Fruit fly (Drosophila melanogaster) whole organism, wandering third instar larva: Measurements from ENCODE around the gene CG43938.

Source experiments
- Abd-B ChIP-seq: fragments of >200 bp; optimal IDR thresholded peaks from 2 replicates; lab custom pipeline; 2017; ENCODE audit warnings: missing biosample characterization, missing genetic modification characterization
- CG32264 ChIP-seq: fragments of 200-800 bp; sonication (Bioruptor generic); optimal IDR thresholded peaks from 2 replicates; lab custom pipeline; 2016; ENCODE audit warnings: missing biosample characterization, missing genetic modification characterization
- CG9705 ChIP-seq: fragments of 200-800 bp; sonication (Bioruptor generic); optimal IDR thresholded peaks from 2 replicates; lab custom pipeline; 2018; ENCODE audit warnings: missing biosample characterization, mild to moderate bottlenecking, missing genetic modification characterization
- CrebA ChIP-seq: fragments of 200-800 bp; sonication (Bioruptor generic); optimal IDR thresholded peaks from 2 replicates; lab custom pipeline; 2016; ENCODE audit warnings: missing biosample characterization, mild to moderate bottlenecking, missing genetic modification characterization, borderline replicate concordance
- Dfd ChIP-seq: fragments of >200 bp; optimal IDR thresholded peaks from 2 replicates; lab custom pipeline; 2017; ENCODE audit warnings: missing biosample characterization, missing genetic modification characterization
- Dif ChIP-seq: fragments of 200-275, 200-300 bp; sonication (Bioruptor generic); optimal IDR thresholded peaks from 2 replicates; lab custom pipeline; 2018; ENCODE audit warnings: missing biosample characterization, missing genetic modification characterization; ENCODE audit not compliant: partially characterized antibody
- GATAd ChIP-seq: sonication (Bioruptor generic); optimal IDR thresholded peaks from 2 replicates; lab custom pipeline; 2016; ENCODE audit warnings: missing biosample characterization, missing genetic modification characterization
- HLH106 ChIP-seq: fragments of 200-800 bp; optimal IDR thresholded peaks from 3 replicates; lab custom pipeline; 2019; ENCODE audit warnings: missing biosample characterization, mild to moderate bottlenecking, missing genetic modification characterization, moderate library complexity
- Hnf4 ChIP-seq: fragments of 200-800 bp; sonication (Bioruptor generic); optimal IDR thresholded peaks from 2 replicates; lab custom pipeline; 2016; ENCODE audit warnings: missing biosample characterization, mild to moderate bottlenecking, missing genetic modification characterization
- Hr78 ChIP-seq: fragments of >200 bp; optimal IDR thresholded peaks from 2 replicates; lab custom pipeline; 2017; ENCODE audit warnings: missing biosample characterization, missing genetic modification characterization
- Hr83 ChIP-seq: fragments of 200-300 bp; sonication (Bioruptor generic); optimal IDR thresholded peaks from 2 replicates; lab custom pipeline; 2016; ENCODE audit warnings: missing biosample characterization, mild to moderate bottlenecking, missing genetic modification characterization, moderate library complexity; ENCODE audit not compliant: poor library complexity, severe bottlenecking
- Jra ChIP-seq: sonication (Bioruptor generic); optimal IDR thresholded peaks from 2 replicates; lab custom pipeline; 2016; ENCODE audit warnings: missing biosample characterization, missing genetic modification characterization
- Mio ChIP-seq: sonication (Bioruptor generic); optimal IDR thresholded peaks from 2 replicates; lab custom pipeline; 2016; ENCODE audit warnings: missing biosample characterization, missing genetic modification characterization
- Myc ChIP-seq: fragments of >200 bp; optimal IDR thresholded peaks from 2 replicates; lab custom pipeline; 2017
- N ChIP-seq: fragments of >200 bp; optimal IDR thresholded peaks from 2 replicates; lab custom pipeline; 2018; ENCODE audit warnings: missing biosample characterization, missing external identifiers, missing genetic modification characterization
- OdsH ChIP-seq: fragments of 200-800 bp; sonication (Bioruptor generic); optimal IDR thresholded peaks from 2 replicates; lab custom pipeline; 2016; ENCODE audit warnings: missing biosample characterization, mild to moderate bottlenecking, missing genetic modification characterization
- Rel ChIP-seq, 2 experiments: fragments of 200-800 bp; sonication (Bioruptor generic) in 1 of 2; optimal IDR thresholded peaks; 2 replicates in 1 of 2; 3 replicates in 1 of 2; lab custom pipeline; 2016 to 2019; ENCODE audit warnings: mild to moderate bottlenecking in 2 of 2, missing biosample characterization in 2 of 2, missing genetic modification characterization in 2 of 2, moderate library complexity in 1 of 2
- Sp1 ChIP-seq: fragments of 200-800 bp; sonication (Bioruptor generic); optimal IDR thresholded peaks from 3 replicates; lab custom pipeline; 2019; ENCODE audit warnings: missing biosample characterization, mild to moderate bottlenecking, missing genetic modification characterization, moderate library complexity
- Vsx2 ChIP-seq: fragments of 200-300, 225-300 bp; sonication (Bioruptor generic); optimal IDR thresholded peaks from 2 replicates; lab custom pipeline; 2018; ENCODE audit warnings: missing biosample characterization, missing genetic modification characterization; ENCODE audit not compliant: partially characterized antibody
- br ChIP-seq: fragments of 200-800 bp; sonication (Bioruptor generic); optimal IDR thresholded peaks from 2 replicates; lab custom pipeline; 2016; ENCODE audit warnings: missing biosample characterization, missing genetic modification characterization
- brk ChIP-seq: fragments of 200-800 bp; sonication (Bioruptor generic); optimal IDR thresholded peaks from 2 replicates; lab custom pipeline; 2016; ENCODE audit warnings: missing biosample characterization, mild to moderate bottlenecking, missing genetic modification characterization
- dl ChIP-seq, 2 experiments: fragments of 175-275, 200-275 bp in 1 of 2; fragments of 200-275 bp in 1 of 2; sonication (Bioruptor generic); optimal IDR thresholded peaks; lab custom pipeline; 2018; ENCODE audit warnings: mild to moderate bottlenecking in 2 of 2, missing biosample characterization in 2 of 2, missing genetic modification characterization in 2 of 2, moderate library complexity in 2 of 2; ENCODE audit not compliant: partially characterized antibody in 2 of 2, insufficient read depth in 1 of 2
- dmrt93B ChIP-seq: fragments of 200-800 bp; sonication (Bioruptor generic); optimal IDR thresholded peaks from 2 replicates; lab custom pipeline; 2018; ENCODE audit warnings: missing biosample characterization, mild to moderate bottlenecking, missing genetic modification characterization
- dsf ChIP-seq: sonication (Bioruptor generic); optimal IDR thresholded peaks from 2 replicates; lab custom pipeline; 2016; ENCODE audit warnings: missing biosample characterization, missing genetic modification characterization, borderline replicate concordance
- ey ChIP-seq: fragments of 200-800 bp; sonication (Bioruptor generic); optimal IDR thresholded peaks from 2 replicates; lab custom pipeline; 2016; ENCODE audit warnings: missing biosample characterization, missing genetic modification characterization
- foxo ChIP-seq, 2 experiments: fragments of 200-800 bp; sonication (Bioruptor generic); optimal IDR thresholded peaks; 2 replicates in 1 of 2; 3 replicates in 1 of 2; lab custom pipeline; 2016 to 2017; ENCODE audit warnings: missing biosample characterization in 2 of 2, missing genetic modification characterization in 2 of 2
- fru ChIP-seq: fragments of 200-800 bp; sonication (Bioruptor generic); optimal IDR thresholded peaks from 3 replicates; lab custom pipeline; 2016; ENCODE audit warnings: missing biosample characterization, mild to moderate bottlenecking, missing genetic modification characterization
- h ChIP-seq: fragments of 200-800 bp; sonication (Bioruptor generic); optimal IDR thresholded peaks from 3 replicates; lab custom pipeline; 2016; ENCODE audit warnings: missing biosample characterization, mild to moderate bottlenecking, missing genetic modification characterization
- jim ChIP-seq: fragments of 175-275, 200-325 bp; sonication (Bioruptor generic); optimal IDR thresholded peaks from 2 replicates; lab custom pipeline; 2016; ENCODE audit warnings: missing biosample characterization, mild to moderate bottlenecking, missing genetic modification characterization
- lola ChIP-seq: fragments of >200 bp; optimal IDR thresholded peaks from 2 replicates; lab custom pipeline; 2017; ENCODE audit warnings: missing biosample characterization, missing genetic modification characterization
- pan ChIP-seq: fragments of >200 bp; optimal IDR thresholded peaks from 2 replicates; lab custom pipeline; 2017
- psq ChIP-seq: fragments of 200-800 bp; sonication (Bioruptor generic); optimal IDR thresholded peaks from 3 replicates; lab custom pipeline; 2017; ENCODE audit warnings: missing biosample characterization, mild to moderate bottlenecking, missing genetic modification characterization, moderate library complexity
- rgr ChIP-seq: fragments of 200-800 bp; sonication (Bioruptor generic); optimal IDR thresholded peaks from 3 replicates; lab custom pipeline; 2016; ENCODE audit warnings: missing biosample characterization, mild to moderate bottlenecking, missing genetic modification characterization
- sage ChIP-seq: fragments of 200-800 bp; sonication (Bioruptor generic); optimal IDR thresholded peaks from 2 replicates; lab custom pipeline; 2016; ENCODE audit warnings: missing biosample characterization, mild to moderate bottlenecking, missing genetic modification characterization
- sv ChIP-seq: fragments of 200-800 bp; sonication (Bioruptor generic); optimal IDR thresholded peaks from 3 replicates; lab custom pipeline; 2016; ENCODE audit warnings: missing biosample characterization, missing genetic modification characterization
- tai ChIP-seq: sonication (Bioruptor generic); optimal IDR thresholded peaks from 2 replicates; lab custom pipeline; 2016; ENCODE audit warnings: missing biosample characterization, missing genetic modification characterization
- usp ChIP-seq: fragments of >200 bp; optimal IDR thresholded peaks from 2 replicates; lab custom pipeline; 2017; ENCODE audit warnings: missing biosample characterization, missing genetic modification characterization
- woc ChIP-seq: sonication (Bioruptor generic); optimal IDR thresholded peaks from 2 replicates; lab custom pipeline; 2016; ENCODE audit warnings: missing biosample characterization, mild to moderate bottlenecking, missing genetic modification characterization

Gene CG43938

dm6 chr3L:21098602-21099001 is 22.9 kb upstream of the CG43938 start (continued):
- TF ChIP-seq foxo (GFP tag; optimal IDR thresholded peaks at IDR 0.05; lab: Kevin White, UChicago) (no peak), pan (lab: Kevin White, UChicago) (no peak), OdsH (GFP tag; lab: Kevin White, UChicago) (no peak), Abd-B (GFP tag; lab: Kevin White, UChicago) (no peak)

DNA sequence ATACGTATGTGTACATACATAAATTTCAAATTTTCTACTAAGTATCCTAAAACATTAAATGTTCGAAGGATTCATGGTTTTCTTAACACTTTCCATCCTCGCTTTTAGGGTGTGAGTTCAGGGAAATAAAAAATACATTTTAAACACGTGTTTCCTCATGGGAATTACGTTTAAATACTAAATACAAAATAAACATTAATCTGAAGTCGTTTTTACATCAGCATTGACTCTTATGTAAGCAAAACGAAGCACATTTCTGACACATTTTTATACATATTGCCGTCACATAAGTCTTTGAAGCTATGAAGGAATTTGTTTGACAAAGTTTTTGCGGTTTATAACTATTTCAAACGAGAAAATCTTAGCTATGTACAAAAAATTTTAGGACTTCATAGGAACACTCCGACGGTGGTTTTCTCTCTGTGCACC is 22.4 kb upstream of the CG43938 start:
- TF ChIP-seq tai (GFP tag; lab: Kevin White, UChicago), result no peak
- peak; percentile 54 for TF ChIP-seq fru
- peak; percentile 42 for TF ChIP-seq br (GFP tag; lab: Kevin White, UChicago)
- TF ChIP-seq jim, result no peak
- TF ChIP-seq dmrt93B, result peak; percentile 26
- peak; percentile 39 for TF ChIP-seq psq (GFP tag; lab: Kevin White, UChicago)
- TF ChIP-seq OdsH (GFP tag; lab: Kevin White, UChicago), result no peak
- TF ChIP-seq Hr83 (GFP tag; lab: Kevin White, UChicago), result no peak
- TF ChIP-seq foxo (GFP tag; optimal IDR thresholded peaks at IDR 0.05; lab: Kevin White, UChicago), result peak in 1 of 2 experiments; percentile 69
- TF ChIP-seq Sp1 (GFP tag; lab: Kevin White, UChicago), result peak; percentile 66
- peak; percentile 20 for TF ChIP-seq CG9705 (GFP tag; lab: Kevin White, UChicago)
- peak; percentile 22 for TF ChIP-seq rgr
- TF ChIP-seq Rel (GFP tag; optimal IDR thresholded peaks at IDR 0.05; lab: Kevin White, UChicago), result no peak
- TF ChIP-seq Rel (tag; optimal IDR thresholded peaks at IDR 0.05; lab: Kevin White, UChicago), result no peak
- no peak for TF ChIP-seq N
- peak; percentile 76 for TF ChIP-seq woc (GFP tag; lab: Kevin White, UChicago)
- TF ChIP-seq HLH106 (tag; lab: Kevin White, UChicago), result peak; percentile 56
- peak; percentile 52 for TF ChIP-seq ey
- TF ChIP-seq pan (lab: Kevin White, UChicago), result no peak
- peak; percentile 2 for TF ChIP-seq Jra (GFP tag; lab: Kevin White, UChicago)
- peak; percentile 53 for TF ChIP-seq brk
- peak; percentile 44 for TF ChIP-seq h (GFP tag; lab: Kevin White, UChicago)

- TF ChIP-seq Rel (GFP tag; optimal IDR thresholded peaks at IDR 0.05; lab: Kevin White, UChicago), result no peak
- no peak for TF ChIP-seq Rel (tag; optimal IDR thresholded peaks at IDR 0.05; lab: Kevin White, UChicago)
- TF ChIP-seq Dif (GFP tag; lab: Kevin White, UChicago), result peak; percentile 43
- no peak for TF ChIP-seq sage (GFP tag; lab: Kevin White, UChicago)
- peak; percentile 27 to 35 for TF ChIP-seq dl (GFP tag; optimal IDR thresholded peaks at IDR 0.05; lab: Kevin White, UChicago; ENCODE audit: insufficient read depth in 1 of 2, partially characterized antibody in 2 of 2)
- no peak for TF ChIP-seq dsf (GFP tag; lab: Kevin White, UChicago)
- TF ChIP-seq, all 38 proteins: peak for 2
Measured at dm6 chr3L:21099908-21100307, 21.5 kb upstream of the CG43938 start.

DNA sequence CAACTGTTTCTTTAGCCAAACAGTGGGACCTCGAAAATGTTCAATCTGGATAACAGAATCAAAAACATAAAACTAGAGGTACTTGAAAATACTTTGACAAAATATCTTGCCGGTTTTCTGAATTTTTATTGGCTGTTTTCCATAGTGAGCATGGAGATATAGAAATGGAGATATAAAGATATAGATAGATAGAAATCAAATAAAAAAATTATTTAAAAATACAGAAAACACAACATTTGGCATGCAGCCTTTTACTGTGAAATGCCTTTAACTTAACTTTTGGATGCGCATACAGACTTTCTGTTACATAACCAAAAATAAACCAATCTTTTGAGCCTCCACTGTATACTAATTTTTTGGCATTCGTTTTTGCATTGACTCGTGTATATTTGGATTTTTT is 21.0 kb upstream of the CG43938 start:
- TF ChIP-seq h (GFP tag; lab: Kevin White, UChicago), result peak; percentile 56
- no peak for TF ChIP-seq Myc (lab: Kevin White, UChicago)
- TF ChIP-seq rgr, result peak; percentile 46
- peak; percentile 62 for TF ChIP-seq OdsH (GFP tag; lab: Kevin White, UChicago)
- TF ChIP-seq brk, result no peak
- no peak for TF ChIP-seq CG32264 (GFP tag; lab: Kevin White, UChicago)
- TF ChIP-seq Hnf4 (GFP tag; lab: Kevin White, UChicago), result no peak
- no peak for TF ChIP-seq jim
- TF ChIP-seq ey, result peak; percentile 30
- TF ChIP-seq psq (GFP tag; lab: Kevin White, UChicago), result peak; percentile 35
- TF ChIP-seq pan (lab: Kevin White, UChicago), result no peak
- TF ChIP-seq N, result no peak
- no peak for TF ChIP-seq Vsx2 (GFP tag; lab: Kevin White, UChicago)
- TF ChIP-seq HLH106 (tag; lab: Kevin White, UChicago), result peak; percentile 64
- no peak for TF ChIP-seq tai (GFP tag; lab: Kevin White, UChicago)
- peak; percentile 29 for TF ChIP-seq dmrt93B
- TF ChIP-seq lola, result no peak
- TF ChIP-seq Mio (GFP tag; lab: Kevin White, UChicago), result no peak
- no peak for TF ChIP-seq Dfd (GFP tag; lab: Kevin White, UChicago)
- no peak for TF ChIP-seq GATAd (GFP tag; lab: Kevin White, UChicago)
- TF ChIP-seq fru, result peak; percentile 35
- no peak for TF ChIP-seq Rel (GFP tag; optimal IDR thresholded peaks at IDR 0.05; lab: Kevin White, UChicago)
- TF ChIP-seq Rel (tag; optimal IDR thresholded peaks at IDR 0.05; lab: Kevin White, UChicago), result no peak
- TF ChIP-seq woc (GFP tag; lab: Kevin White, UChicago), result no peak
- TF ChIP-seq usp (GFP tag; lab: Kevin White, UChicago), result no peak
- TF ChIP-seq Hr83 (GFP tag; lab: Kevin White, UChicago), result no peak
- no peak for TF ChIP-seq CrebA (GFP tag; lab: Kevin White, UChicago)
- no peak for TF ChIP-seq dsf (GFP tag; lab: Kevin White, UChicago)
- no peak for TF ChIP-seq Hr78 (GFP tag; lab: Kevin White, UChicago)
- TF ChIP-seq sage (GFP tag; lab: Kevin White, UChicago), result no peak
- TF ChIP-seq Jra (GFP tag; lab: Kevin White, UChicago), result no peak
- peak; percentile 8 for TF ChIP-seq CG9705 (GFP tag; lab: Kevin White, UChicago)
- TF ChIP-seq dl (GFP tag; optimal IDR thresholded peaks at IDR 0.05; lab: Kevin White, UChicago; ENCODE audit: insufficient read depth in 1 of 2, partially characterized antibody in 2 of 2), result no peak
- no peak for TF ChIP-seq Abd-B (GFP tag; lab: Kevin White, UChicago)
- no peak for TF ChIP-seq Dif (GFP tag; lab: Kevin White, UChicago)
- no peak for TF ChIP-seq sv (GFP tag; lab: Kevin White, UChicago)
- TF ChIP-seq br (GFP tag; lab: Kevin White, UChicago), result no peak
- peak in 1 of 2 experiments; percentile 66 for TF ChIP-seq foxo (GFP tag; optimal IDR thresholded peaks at IDR 0.05; lab: Kevin White, UChicago)
- TF ChIP-seq Sp1 (GFP tag; lab: Kevin White, UChicago), result peak; percentile 32
